Fruit fly (Drosophila melanogaster) S2 (cell line): ENCODE data around the gene CG43448.

ENCODE experiments used
- CG8478 ChIP-seq: fragments of >200 bp; optimal IDR thresholded peaks from 2 replicates; lab custom pipeline; 2018
- CTCF ChIP-seq, 2 experiments: fragments of >200 bp; optimal IDR thresholded peaks; 2 replicates each; lab custom pipeline; 2018

DNA sequence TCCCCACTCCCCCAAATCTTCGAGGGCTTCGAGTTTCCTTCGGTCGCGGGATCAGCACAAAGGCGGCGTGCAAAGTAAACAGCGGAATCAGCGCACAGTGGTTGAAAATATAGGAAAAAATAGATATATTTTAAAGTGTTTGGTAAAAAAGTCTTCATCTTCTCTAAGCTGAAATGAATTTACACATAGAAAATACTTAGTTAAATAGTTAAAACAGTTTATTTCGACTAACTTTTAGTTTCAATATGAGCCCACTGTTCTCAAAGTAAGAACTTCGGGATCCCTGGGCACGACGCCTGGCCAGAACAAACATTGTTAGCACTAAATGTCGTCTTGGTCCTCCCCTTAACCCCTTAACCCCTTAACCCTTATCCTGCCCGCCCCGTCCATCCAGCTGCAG lies 24.3 kb upstream of the CG43448 start:
- TF ChIP-seq CTCF (optimal IDR thresholded peaks at IDR 0.05; lab: Kevin White, UChicago) (no peak), CG8478 (no peak)
